Worm (Caenorhabditis elegans): ENCODE results near the gene adt-2.

ce11 chrX:7627351-7627750 is 41.3 kb downstream of the adt-2 start, which contains the start of gene nlp-61:
- TF ChIP-seq nhr-42 (GFP tag; IDR thresholded peaks at IDR 0.05) (no peak), pha-4 (GFP tag; IDR thresholded peaks at IDR 0.05) (no peak), pha-4 (tag; optimal IDR thresholded peaks at IDR 0.05) (no peak), R02D3.7 (tag; optimal IDR thresholded peaks at IDR 0.05) (no peak), mdl-1 (tag; optimal IDR thresholded peaks at IDR 0.05) (no peak), aha-1 (tag) (peak; percentile 76), nhr-77 (tag; optimal IDR thresholded peaks at IDR 0.05) (no peak), lin-13 (GFP tag; optimal IDR thresholded peaks at IDR 0.05) (no peak)
